Worm (Caenorhabditis elegans): ENCODE measurements around the gene C50H2.5.

DNA sequence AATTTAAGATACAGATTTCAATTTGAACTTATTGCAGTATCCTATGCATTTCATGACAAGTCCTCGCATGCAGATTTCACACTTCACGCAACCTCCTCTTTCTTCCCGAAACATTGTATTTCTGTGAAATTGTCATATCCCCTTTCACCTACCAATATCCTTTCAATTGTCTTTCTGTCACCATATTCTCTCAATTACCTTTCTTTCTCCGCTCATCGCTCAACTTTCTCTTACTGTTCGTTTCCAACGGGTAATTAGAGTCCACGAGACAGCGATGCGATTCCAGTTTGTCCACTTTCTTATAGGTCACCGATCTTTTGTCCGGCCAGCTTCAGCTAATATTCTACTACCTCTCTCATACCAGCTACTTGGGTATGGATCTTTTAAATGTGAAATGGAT lies 33.9 kb downstream of the C50H2.5 start, which contains the start of gene mam-5:
- TF ChIP-seq dao-5 (tag; optimal IDR thresholded peaks at IDR 0.05) (no peak), him-1 (tag; optimal IDR thresholded peaks at IDR 0.05) (no peak), W03F9.2 (tag; optimal IDR thresholded peaks at IDR 0.05) (no peak)
